Worm (Caenorhabditis elegans): ENCODE measurements around the gene F40F8.5.

Gene F40F8.5

DNA sequence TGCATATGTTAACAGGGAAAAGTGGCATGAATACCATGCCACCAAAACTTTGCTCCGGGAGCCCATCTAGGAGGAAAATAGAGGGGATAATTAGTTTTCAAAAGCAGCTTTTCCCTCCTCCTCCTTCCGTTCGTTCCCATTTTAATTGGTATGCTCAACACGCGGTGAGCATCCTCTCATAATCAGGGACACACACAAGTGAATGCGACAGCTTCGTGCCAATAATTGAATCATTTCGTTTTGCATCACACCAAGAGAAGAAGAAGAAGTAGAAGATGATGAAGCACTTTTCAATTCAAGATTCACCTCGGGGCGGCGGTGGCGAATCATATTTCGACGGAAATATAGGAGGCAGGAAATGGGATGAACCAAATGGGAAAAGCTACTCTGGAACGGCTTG, 46.6 kb downstream of the F40F8.5 start:
- TF ChIP-seq athp-1 (tag; optimal IDR thresholded peaks at IDR 0.05) (no peak), sdz-38 (tag; optimal IDR thresholded peaks at IDR 0.05) (no peak), ceh-58 (GFP tag; IDR thresholded peaks at IDR 0.05) (no peak), ztf-6 (GFP tag; IDR thresholded peaks at IDR 0.05) (no peak), Y67H2A.10 (GFP tag; conservative IDR thresholded peaks at IDR 0.05) (no peak)

DNA sequence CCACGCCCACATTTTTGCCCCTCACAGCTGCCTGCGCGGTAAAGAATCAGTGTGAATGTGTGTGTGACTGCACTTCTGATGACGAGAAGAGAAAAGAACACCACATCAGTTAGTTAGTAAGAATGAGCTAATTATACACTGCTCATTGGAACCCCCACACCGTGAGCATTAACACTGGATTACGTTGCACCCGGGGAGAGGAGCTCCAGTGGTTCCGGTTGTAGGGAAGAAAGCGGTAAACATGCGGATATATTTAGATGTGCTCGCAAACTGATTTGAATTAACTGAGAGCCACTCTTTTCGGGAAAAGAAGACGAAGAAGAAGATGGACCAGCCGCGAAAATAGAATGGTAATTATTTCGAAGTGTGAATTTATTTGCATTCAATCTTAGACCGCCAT, 48.0 kb downstream of the F40F8.5 start:
- TF ChIP-seq ccch-3 (GFP tag; optimal IDR thresholded peaks at IDR 0.05) (no peak), hsf-1 (GFP tag; IDR thresholded peaks at IDR 0.05) (no peak), K12H6.12 (tag; optimal IDR thresholded peaks at IDR 0.05) (no peak), madf-3 (GFP tag; IDR thresholded peaks at IDR 0.05) (no peak), F37B4.10 (GFP tag; IDR thresholded peaks at IDR 0.05) (no peak), cebp-2 (GFP tag; IDR thresholded peaks at IDR 0.05) (no peak), attf-3 (GFP tag; conservative IDR thresholded peaks at IDR 0.05) (no peak), F55B11.4 (tag; optimal IDR thresholded peaks at IDR 0.05; ENCODE audit: borderline replicate concordance, insufficient read depth) (no peak), snpc-1.3 (tag; optimal IDR thresholded peaks at IDR 0.05; ENCODE audit: insufficient read depth) (no peak), F52B5.7 (tag; optimal IDR thresholded peaks at IDR 0.05) (no peak), lin-26 (GFP tag; IDR thresholded peaks at IDR 0.05) (no peak), mcd-1 (GFP tag; IDR thresholded peaks at IDR 0.05) (no peak), him-1 (tag; optimal IDR thresholded peaks at IDR 0.05) (no peak), B0035.1 (tag; optimal IDR thresholded peaks at IDR 0.05) (no peak), aptf-3 (GFP tag; IDR thresholded peaks at IDR 0.05) (no peak)
